Fruit fly (Drosophila melanogaster): Measurements from ENCODE around the gene her.

Gene her

dm6 chr2L:16676651-16677359 is at the start of gene her, which contains the start of gene Trpgamma:
Gene her (plus strand): TSS chr2L:16677185.
Gene Trpgamma (minus strand): TSS chr2L:16676701.
- no peak for TF ChIP-seq Sin3A (optimal IDR thresholded peaks at IDR 0.05)
- no peak for TF ChIP-seq h (optimal IDR thresholded peaks at IDR 0.05)
- no peak for TF ChIP-seq Myc (optimal IDR thresholded peaks at IDR 0.05)
- TF ChIP-seq ttk (optimal IDR thresholded peaks at IDR 0.05), result no peak
- TF ChIP-seq psq (optimal IDR thresholded peaks at IDR 0.05), result no peak
- no peak for TF ChIP-seq insv (optimal IDR thresholded peaks at IDR 0.05)

- TF ChIP-seq insv (optimal IDR thresholded peaks at IDR 0.05) (no peak), Sin3A (optimal IDR thresholded peaks at IDR 0.05) (no peak), Myc (optimal IDR thresholded peaks at IDR 0.05) (no peak), h (optimal IDR thresholded peaks at IDR 0.05) (no peak), ttk (optimal IDR thresholded peaks at IDR 0.05) (no peak), psq (optimal IDR thresholded peaks at IDR 0.05) (no peak)
These were observed 49.0 kb upstream of the her start for dm6 chr2L:16627948-16628347.

dm6 chr2L:16629176-16629575 is 47.8 kb upstream of the her start:
- TF ChIP-seq psq (optimal IDR thresholded peaks at IDR 0.05) (no peak), h (optimal IDR thresholded peaks at IDR 0.05) (no peak), insv (optimal IDR thresholded peaks at IDR 0.05) (no peak), ttk (optimal IDR thresholded peaks at IDR 0.05) (no peak), Sin3A (optimal IDR thresholded peaks at IDR 0.05) (no peak), Myc (optimal IDR thresholded peaks at IDR 0.05) (no peak)

dm6 chr2L:16637335-16637734 is 39.6 kb upstream of the her start:
- no peak for TF ChIP-seq Sin3A (optimal IDR thresholded peaks at IDR 0.05)
- no peak for TF ChIP-seq ttk (optimal IDR thresholded peaks at IDR 0.05)
- no peak for TF ChIP-seq insv (optimal IDR thresholded peaks at IDR 0.05)
- no peak for TF ChIP-seq h (optimal IDR thresholded peaks at IDR 0.05)

dm6 chr2L:16638349-16638748 is 38.6 kb upstream of the her start:
- TF ChIP-seq Myc (optimal IDR thresholded peaks at IDR 0.05), result no peak
- no peak for TF ChIP-seq ttk (optimal IDR thresholded peaks at IDR 0.05)
- no peak for TF ChIP-seq Sin3A (optimal IDR thresholded peaks at IDR 0.05)
- TF ChIP-seq psq (optimal IDR thresholded peaks at IDR 0.05), result no peak
- no peak for TF ChIP-seq insv (optimal IDR thresholded peaks at IDR 0.05)

dm6 chr2L:16640846-16641245 is 36.1 kb upstream of the her start:
- TF ChIP-seq psq (optimal IDR thresholded peaks at IDR 0.05) (no peak), Sin3A (optimal IDR thresholded peaks at IDR 0.05) (no peak), ttk (optimal IDR thresholded peaks at IDR 0.05) (no peak), h (optimal IDR thresholded peaks at IDR 0.05) (no peak), Myc (optimal IDR thresholded peaks at IDR 0.05) (no peak), insv (optimal IDR thresholded peaks at IDR 0.05) (no peak)

- no peak for TF ChIP-seq Myc (optimal IDR thresholded peaks at IDR 0.05)
- no peak for TF ChIP-seq psq (optimal IDR thresholded peaks at IDR 0.05)
- TF ChIP-seq insv (optimal IDR thresholded peaks at IDR 0.05), result no peak
- TF ChIP-seq ttk (optimal IDR thresholded peaks at IDR 0.05), result no peak
- no peak for TF ChIP-seq Sin3A (optimal IDR thresholded peaks at IDR 0.05)
- TF ChIP-seq h (optimal IDR thresholded peaks at IDR 0.05), result no peak
These were observed 33.5 kb upstream of the her start for dm6 chr2L:16643445-16643844.

dm6 chr2L:16643961-16644360 is 33.0 kb upstream of the her start:
- TF ChIP-seq psq (optimal IDR thresholded peaks at IDR 0.05) (no peak), h (optimal IDR thresholded peaks at IDR 0.05) (no peak), insv (optimal IDR thresholded peaks at IDR 0.05) (no peak), Myc (optimal IDR thresholded peaks at IDR 0.05) (no peak), ttk (optimal IDR thresholded peaks at IDR 0.05) (no peak), Sin3A (optimal IDR thresholded peaks at IDR 0.05) (no peak)

dm6 chr2L:16645479-16646302 is 31.3 kb upstream of the her start:
- no peak for TF ChIP-seq h (optimal IDR thresholded peaks at IDR 0.05)
- no peak for TF ChIP-seq psq (optimal IDR thresholded peaks at IDR 0.05)
- no peak for TF ChIP-seq insv (optimal IDR thresholded peaks at IDR 0.05)
- no peak for TF ChIP-seq Myc (optimal IDR thresholded peaks at IDR 0.05)
- no peak for TF ChIP-seq Sin3A (optimal IDR thresholded peaks at IDR 0.05)
- no peak for TF ChIP-seq ttk (optimal IDR thresholded peaks at IDR 0.05)

dm6 chr2L:16647773-16648172 is 29.2 kb upstream of the her start:
- no peak for TF ChIP-seq Sin3A (optimal IDR thresholded peaks at IDR 0.05)
- TF ChIP-seq insv (optimal IDR thresholded peaks at IDR 0.05), result no peak
- TF ChIP-seq Myc (optimal IDR thresholded peaks at IDR 0.05), result no peak

- TF ChIP-seq ttk (optimal IDR thresholded peaks at IDR 0.05) (no peak), Myc (optimal IDR thresholded peaks at IDR 0.05) (no peak), insv (optimal IDR thresholded peaks at IDR 0.05) (no peak), h (optimal IDR thresholded peaks at IDR 0.05) (no peak), psq (optimal IDR thresholded peaks at IDR 0.05) (no peak)
These were observed 28.1 kb upstream of the her start for dm6 chr2L:16648925-16649324.

dm6 chr2L:16653541-16653940 is 23.4 kb upstream of the her start:
- TF ChIP-seq Myc (optimal IDR thresholded peaks at IDR 0.05) (no peak), insv (optimal IDR thresholded peaks at IDR 0.05) (no peak), psq (optimal IDR thresholded peaks at IDR 0.05) (no peak), h (optimal IDR thresholded peaks at IDR 0.05) (no peak), ttk (optimal IDR thresholded peaks at IDR 0.05) (no peak), Sin3A (optimal IDR thresholded peaks at IDR 0.05) (no peak)

Data from Kc167 (cell line).